Worm (Caenorhabditis elegans) whole organism, L4 larva: ENCODE measurements around the gene nlp-41.

ENCODE experiments used
- F26F4.8 ChIP-seq: fragments of 200-800 bp; sonication (Bioruptor generic); conservative IDR thresholded peaks from 2 replicates; pipeline ENCODE4 v1.3.6; 2022; ENCODE audit warnings: missing genetic modification characterization, missing compliant biosample characterization
- egl-43 ChIP-seq: fragments of 200-800 bp; sonication (Bioruptor generic); IDR thresholded peaks from 2 replicates; pipeline ENCODE4 v1.3.6; 2022; ENCODE audit warnings: missing genetic modification reagents, missing genetic modification characterization, missing compliant biosample characterization
- lin-13 ChIP-seq: fragments of 150-350 bp; optimal IDR thresholded peaks from 2 replicates; lab custom pipeline; 2014; ENCODE audit warnings: missing biosample characterization, missing genetic modification reagents, missing genetic modification characterization
- sdz-12 ChIP-seq: fragments of 200-800 bp; sonication (Bioruptor generic); optimal IDR thresholded peaks from 2 replicates; lab custom pipeline; 2018; ENCODE audit warnings: mild to moderate bottlenecking, missing genetic modification characterization, missing compliant biosample characterization
- snpc-4 ChIP-seq: fragments of 150-350 bp; optimal IDR thresholded peaks from 2 replicates; lab custom pipeline; 2014; ENCODE audit warnings: missing biosample characterization, missing genetic modification characterization
- spr-1 ChIP-seq: sonication (generic microtip); optimal IDR thresholded peaks from 2 replicates; lab custom pipeline; 2016; ENCODE audit warnings: mild to moderate bottlenecking, missing genetic modification characterization, missing compliant biosample characterization
- unc-130 ChIP-seq: sonication (generic microtip); optimal IDR thresholded peaks from 2 replicates; lab custom pipeline; 2016; ENCODE audit warnings: missing genetic modification reagents, missing genetic modification characterization, missing compliant biosample characterization

ce11 chrII:14599933-14600630 lies 49.4 kb downstream of the nlp-41 start:
- no peak for TF ChIP-seq spr-1 (tag; lab: Kevin White, UChicago)
- no peak for TF ChIP-seq snpc-4 (tag; lab: Kevin White, UChicago)
- TF ChIP-seq F26F4.8 (GFP tag; lab: Robert Waterston, UW) = no peak
- TF ChIP-seq egl-43 = no peak
- TF ChIP-seq lin-13 (GFP tag; lab: Kevin White, UChicago) = no peak
- TF ChIP-seq sdz-12 (GFP tag; lab: Kevin White, UChicago) = no peak
- TF ChIP-seq unc-130 (GFP tag; lab: Kevin White, UChicago) = no peak
